Fruit fly (Drosophila melanogaster): ENCODE data around the gene MME1.

dm6 chr2L:7076804-7077203 is 49.5 kb downstream of the MME1 start:
- TF ChIP-seq ttk (optimal IDR thresholded peaks at IDR 0.05): no peak
- no peak for TF ChIP-seq Myc (optimal IDR thresholded peaks at IDR 0.05)
- no peak for TF ChIP-seq insv (optimal IDR thresholded peaks at IDR 0.05)
- no peak for TF ChIP-seq h (optimal IDR thresholded peaks at IDR 0.05)
- TF ChIP-seq Sin3A (optimal IDR thresholded peaks at IDR 0.05): no peak
- TF ChIP-seq psq (optimal IDR thresholded peaks at IDR 0.05): no peak
